Worm (Caenorhabditis elegans): ENCODE results near the gene C12D8.20.
A peak's percentile ranks its signal among the peaks of the same experiment; 100 is the strongest.

DNA sequence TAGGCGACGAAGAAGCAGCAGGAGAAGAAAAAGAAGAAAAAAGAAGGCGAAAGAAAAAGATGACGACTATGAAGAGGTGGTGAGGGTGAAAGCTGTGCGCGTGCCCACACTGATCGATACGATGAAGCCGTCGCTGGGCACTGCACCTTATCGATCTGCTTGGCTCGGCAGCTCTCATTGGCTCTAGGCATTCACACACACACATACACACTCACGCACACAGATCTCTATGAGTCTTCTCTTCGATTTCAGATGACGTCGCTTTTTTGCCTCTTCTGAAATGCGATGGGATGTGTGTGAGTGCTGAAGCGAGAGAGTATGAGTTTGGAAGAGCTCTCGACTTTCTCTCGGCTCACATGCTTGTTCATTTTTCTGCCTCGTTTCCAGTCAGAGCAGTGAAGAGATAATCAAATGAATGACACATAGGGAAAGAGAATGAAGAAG, 47.5 kb upstream of the C12D8.20 start:
- TF ChIP-seq lin-39 (tag; optimal IDR thresholded peaks at IDR 0.05) (no peak), egl-27 (tag; optimal IDR thresholded peaks at IDR 0.05) (peak in 1 of 2 experiments; percentile 27), egl-13 (tag; optimal IDR thresholded peaks at IDR 0.05) (peak; percentile 91), nhr-11 (tag; optimal IDR thresholded peaks at IDR 0.05) (no peak), unc-130 (tag; optimal IDR thresholded peaks at IDR 0.05) (no peak), nhr-47 (tag; optimal IDR thresholded peaks at IDR 0.05) (peak; percentile 87), elt-3 (tag; optimal IDR thresholded peaks at IDR 0.05) (no peak), fkh-10 (GFP tag; optimal IDR thresholded peaks at IDR 0.05) (peak; percentile 97), nhr-20 (tag; optimal IDR thresholded peaks at IDR 0.05) (peak; percentile 20), nhr-76 (tag; optimal IDR thresholded peaks at IDR 0.05) (no peak)
